Worm (Caenorhabditis elegans): ENCODE data around the gene F46C5.2.
A peak's percentile ranks its signal among the peaks of the same experiment; 100 is the strongest.

Gene F46C5.2

DNA sequence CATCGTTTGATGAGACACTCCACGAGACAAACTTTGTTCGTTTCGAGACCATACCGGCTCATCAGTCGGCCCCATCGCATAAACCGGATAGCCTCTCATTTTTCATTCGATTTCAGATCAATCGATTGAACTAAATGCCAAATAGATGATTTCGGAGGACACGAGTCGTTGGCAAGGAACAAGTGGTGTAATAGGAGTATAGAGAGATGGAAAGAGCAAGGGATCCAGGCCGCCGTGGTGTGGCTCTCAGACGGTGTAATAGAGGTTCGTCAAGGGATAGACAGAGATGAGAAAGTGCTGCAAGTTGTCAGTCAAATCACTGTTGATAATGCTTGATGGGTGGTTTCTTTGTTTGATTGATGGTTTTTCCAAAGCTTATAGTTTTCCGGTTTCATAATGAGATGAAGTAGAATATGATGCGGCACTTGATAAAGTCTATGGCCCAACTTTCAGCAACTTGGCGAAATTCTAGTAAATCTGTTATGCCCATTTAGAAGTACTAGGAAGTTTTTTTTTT, 45.6 kb downstream of the F46C5.2 start, which contains the start of gene sgn-1 (continued):
- TF ChIP-seq C34B4.2 (tag; optimal IDR thresholded peaks at IDR 0.05) (no peak), nhr-71 (tag; optimal IDR thresholded peaks at IDR 0.05) (peak; percentile 14), lin-13 (GFP tag; optimal IDR thresholded peaks at IDR 0.05) (no peak), dsc-1 (tag; optimal IDR thresholded peaks at IDR 0.05) (peak; percentile 24), lin-14 (GFP tag; optimal IDR thresholded peaks at IDR 0.05) (peak; percentile 39), aly-2 (tag; optimal IDR thresholded peaks at IDR 0.05) (no peak), ces-1 (GFP tag; optimal IDR thresholded peaks at IDR 0.05) (no peak)
